Fruit fly (Drosophila melanogaster) whole organism, adult: ENCODE results near the gene gammaSnap2.

Experiments
- CG11617 ChIP-seq: fragments of 200-800 bp; sonication (Bioruptor generic); optimal IDR thresholded peaks from 2 replicates; lab custom pipeline; 2017; ENCODE audit warnings: mild to moderate bottlenecking, missing biosample characterization, missing genetic modification reagents, missing genetic modification characterization
- CG12768 ChIP-seq: fragments of 200-800 bp; sonication (Bioruptor generic); optimal IDR thresholded peaks from 2 replicates; lab custom pipeline; 2017; ENCODE audit warnings: missing biosample characterization, missing genetic modification characterization, mild to moderate bottlenecking, moderate library complexity, missing genetic modification reagents
- CG14711 ChIP-seq: fragments of 200-800 bp; sonication (Bioruptor generic); optimal IDR thresholded peaks from 2 replicates; lab custom pipeline; 2018; ENCODE audit warnings: missing biosample characterization, mild to moderate bottlenecking, missing genetic modification characterization, moderate library complexity
- CG1620 ChIP-seq: fragments of 200-800 bp; sonication (Bioruptor generic); optimal IDR thresholded peaks from 2 replicates; lab custom pipeline; 2016; ENCODE audit warnings: missing biosample characterization, missing genetic modification characterization
- CG33017 ChIP-seq: fragments of 200-800 bp; sonication (Bioruptor generic); optimal IDR thresholded peaks from 2 replicates; lab custom pipeline; 2018; ENCODE audit warnings: missing biosample characterization, mild to moderate bottlenecking, missing genetic modification characterization, moderate library complexity
- CG5204 ChIP-seq: fragments of 200-800 bp; sonication (Bioruptor generic); optimal IDR thresholded peaks from 2 replicates; lab custom pipeline; 2016; ENCODE audit warnings: missing biosample characterization, missing genetic modification characterization
- CG7045 ChIP-seq: fragments of 200-800 bp; sonication (Bioruptor generic); optimal IDR thresholded peaks from 2 replicates; lab custom pipeline; 2017; ENCODE audit warnings: missing biosample characterization, mild to moderate bottlenecking, missing genetic modification characterization
- CG7101 ChIP-seq: fragments of 200-800 bp; sonication (Bioruptor generic); optimal IDR thresholded peaks from 2 replicates; lab custom pipeline; 2018; ENCODE audit warnings: missing biosample characterization, mild to moderate bottlenecking, missing genetic modification characterization, moderate library complexity
- Clk ChIP-seq: fragments of 200-800 bp; sonication (Bioruptor generic); optimal IDR thresholded peaks from 2 replicates; lab custom pipeline; 2017; ENCODE audit warnings: missing biosample characterization, missing genetic modification characterization
- Crg-1 ChIP-seq: fragments of 200-800 bp; sonication (Bioruptor generic); optimal IDR thresholded peaks from 2 replicates; lab custom pipeline; 2016; ENCODE audit warnings: missing biosample characterization, missing genetic modification characterization
- Hr96 ChIP-seq: fragments of 200-800 bp; sonication (Bioruptor generic); optimal IDR thresholded peaks from 2 replicates; lab custom pipeline; 2016; ENCODE audit warnings: missing biosample characterization, missing genetic modification characterization
- Mnt ChIP-seq: fragments of 200-800 bp; sonication (Bioruptor generic); optimal IDR thresholded peaks from 2 replicates; lab custom pipeline; 2016; ENCODE audit warnings: missing biosample characterization, mild to moderate bottlenecking, missing genetic modification characterization
- bab1 ChIP-seq: fragments of 200-800 bp; sonication (Bioruptor generic); optimal IDR thresholded peaks from 3 replicates; lab custom pipeline; 2019; ENCODE audit warnings: missing biosample characterization, mild to moderate bottlenecking, missing genetic modification characterization, moderate library complexity
- cic ChIP-seq: fragments of 200-800 bp; sonication (Bioruptor generic); optimal IDR thresholded peaks from 2 replicates; lab custom pipeline; 2017; ENCODE audit warnings: missing biosample characterization, mild to moderate bottlenecking, missing genetic modification characterization, moderate library complexity
- cnc ChIP-seq, 2 experiments: fragments of >200 bp; optimal IDR thresholded peaks; 2 replicates each; lab custom pipeline; 2017
- kay ChIP-seq: fragments of 200-800 bp; sonication (Bioruptor generic); peaks from one replicate; lab custom pipeline; 2016; ENCODE audit warnings: missing biosample characterization, missing genetic modification characterization, borderline replicate concordance
- ovo ChIP-seq: fragments of 200-800 bp; sonication (Bioruptor generic); optimal IDR thresholded peaks from 2 replicates; lab custom pipeline; 2016; ENCODE audit warnings: missing biosample characterization, missing genetic modification characterization
- pad ChIP-seq: fragments of 200-800 bp; sonication (Bioruptor generic); optimal IDR thresholded peaks from 3 replicates; lab custom pipeline; 2017; ENCODE audit warnings: missing biosample characterization, missing genetic modification characterization, mild to moderate bottlenecking, moderate library complexity, missing genetic modification reagents
- tj ChIP-seq: fragments of 200-800 bp; sonication (Bioruptor generic); optimal IDR thresholded peaks from 3 replicates; lab custom pipeline; 2017; ENCODE audit warnings: missing biosample characterization, mild to moderate bottlenecking, missing genetic modification characterization, moderate library complexity
- toe ChIP-seq: fragments of 200-800 bp; sonication (Bioruptor generic); optimal IDR thresholded peaks from 2 replicates; lab custom pipeline; 2016; ENCODE audit warnings: missing biosample characterization, missing genetic modification characterization

Gene gammaSnap2

DNA sequence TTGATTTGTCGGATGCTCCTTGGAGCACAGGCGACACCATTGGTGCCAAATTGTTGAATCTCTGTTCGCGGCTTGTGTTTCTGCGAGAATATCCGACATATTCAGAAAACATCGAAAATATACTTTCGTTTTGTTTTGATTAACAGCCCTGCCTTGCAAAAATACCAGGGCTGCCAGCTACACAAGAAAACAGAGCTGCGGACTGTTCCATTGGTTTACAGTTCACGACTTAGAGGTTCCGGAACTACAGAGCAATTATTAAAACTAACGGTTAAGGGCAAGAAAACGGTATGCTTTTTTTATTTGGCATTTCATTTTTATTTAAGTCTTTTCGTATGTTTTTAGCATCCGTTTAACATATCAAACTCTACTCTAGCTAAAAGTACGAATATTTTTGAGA is 40.0 kb upstream of the gammaSnap2 start, which contains the start of gene CG6254:
TSS of gene CG6254 (minus strand) at position 169 of the 400 bp plus-strand sequence.
- TF ChIP-seq Crg-1 (peak; percentile 25), Clk (no peak), CG5204 (GFP tag; lab: Kevin White, UChicago) (peak; percentile 20), CG33017 (peak; percentile 38), kay (GFP tag; lab: Kevin White, UChicago) (no peak), Mnt (GFP tag; lab: Kevin White, UChicago) (no peak), CG12768 (no peak), CG7101 (tag; lab: Kevin White, UChicago) (peak; percentile 41), CG11617 (no peak), Hr96 (GFP tag; lab: Kevin White, UChicago) (no peak), cic (GFP tag; lab: Kevin White, UChicago) (no peak), tj (GFP tag; lab: Kevin White, UChicago) (no peak), CG7045 (GFP tag; lab: Kevin White, UChicago) (peak; percentile 27), cnc (optimal IDR thresholded peaks at IDR 0.05; lab: Kevin White, UChicago) (no peak), pad (peak; percentile 22), CG1620 (GFP tag; lab: Kevin White, UChicago) (peak; percentile 13), CG14711 (tag; lab: Kevin White, UChicago) (peak; percentile 43), toe (peak; percentile 62), ovo (GFP tag; lab: Kevin White, UChicago) (peak; percentile 88), bab1 (GFP tag; lab: Kevin White, UChicago) (peak; percentile 65)

DNA sequence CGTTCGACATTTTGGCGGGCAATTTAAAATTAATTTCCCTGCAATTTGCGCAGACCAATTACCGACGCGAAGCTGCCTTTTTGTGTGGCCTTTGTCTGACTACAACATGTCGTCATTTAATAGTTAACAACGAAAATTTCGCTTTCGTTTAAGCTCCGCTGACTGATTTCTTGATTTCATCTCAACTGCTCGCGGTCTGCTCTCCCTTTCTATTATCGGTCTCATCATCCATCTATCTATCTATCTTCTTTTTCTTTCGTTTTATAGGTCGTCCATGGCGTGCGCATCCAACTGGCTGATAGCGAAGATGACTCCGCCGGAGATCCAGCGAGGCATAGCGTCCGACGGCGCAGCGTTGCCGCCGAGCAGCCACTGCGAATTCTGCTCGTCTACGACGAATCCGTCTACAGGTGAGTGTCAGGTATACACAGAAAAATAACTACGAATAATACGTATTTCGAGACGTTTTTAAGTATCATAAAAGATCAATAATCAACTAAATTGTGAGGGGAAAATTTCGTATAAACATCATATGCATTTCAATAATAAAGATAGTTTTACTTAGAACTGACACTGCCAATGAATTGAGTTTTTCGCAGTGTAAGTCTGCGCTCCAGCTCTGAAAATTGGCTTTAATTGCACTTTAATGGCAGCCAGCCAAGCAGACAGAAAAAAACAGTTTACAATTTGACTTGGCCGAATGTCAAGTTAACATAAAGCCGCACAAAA is 32.9 kb upstream of the gammaSnap2 start:
- TF ChIP-seq CG11617 (no peak), CG7101 (tag; lab: Kevin White, UChicago) (no peak), CG5204 (GFP tag; lab: Kevin White, UChicago) (no peak), kay (GFP tag; lab: Kevin White, UChicago) (no peak), tj (GFP tag; lab: Kevin White, UChicago) (no peak), Hr96 (GFP tag; lab: Kevin White, UChicago) (no peak), bab1 (GFP tag; lab: Kevin White, UChicago) (no peak), Clk (no peak), CG7045 (GFP tag; lab: Kevin White, UChicago) (no peak), CG14711 (tag; lab: Kevin White, UChicago) (no peak), CG12768 (no peak), pad (no peak)

DNA sequence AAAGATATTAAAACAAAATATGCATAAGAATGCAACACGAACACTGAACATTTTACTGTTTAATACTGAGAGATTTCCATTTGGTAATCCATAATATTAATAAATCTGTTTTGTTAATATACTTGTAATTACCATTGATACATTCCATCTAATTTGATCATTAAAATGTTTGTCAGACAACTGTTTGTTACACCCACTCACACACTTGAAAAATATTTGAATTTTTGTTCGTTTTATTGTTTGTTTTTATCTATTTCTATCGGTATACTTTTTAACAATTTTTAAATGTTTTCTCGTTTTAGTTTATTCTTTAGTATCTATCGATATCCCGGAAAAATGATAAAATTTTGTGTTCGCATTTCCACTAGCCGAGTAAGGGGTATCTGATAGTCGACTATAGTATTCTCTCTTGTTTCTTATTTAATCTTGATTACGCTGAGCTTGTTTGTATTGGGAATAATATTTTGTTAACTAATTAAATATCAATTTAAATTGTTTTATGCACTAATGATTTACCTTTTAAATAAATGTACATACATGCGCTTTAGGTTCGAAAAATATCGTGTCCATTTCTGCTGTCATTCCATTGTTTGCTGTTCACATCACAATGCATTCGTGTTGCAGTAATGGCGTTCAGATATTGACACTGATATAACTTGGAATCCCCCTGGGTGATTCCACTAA is 30.8 kb upstream of the gammaSnap2 start, which contains the start of gene CG34303:
TSS of gene CG34303 (minus strand) at position 51 of the 684 bp plus-strand sequence.
- TF ChIP-seq CG11617: no peak
- TF ChIP-seq Hr96 (GFP tag; lab: Kevin White, UChicago): no peak
- no peak for TF ChIP-seq cnc (optimal IDR thresholded peaks at IDR 0.05; lab: Kevin White, UChicago)
- no peak for TF ChIP-seq CG33017
- TF ChIP-seq Clk: no peak
- no peak for TF ChIP-seq ovo (GFP tag; lab: Kevin White, UChicago)
- no peak for TF ChIP-seq bab1 (GFP tag; lab: Kevin White, UChicago)
- no peak for TF ChIP-seq cic (GFP tag; lab: Kevin White, UChicago)
- no peak for TF ChIP-seq CG5204 (GFP tag; lab: Kevin White, UChicago)
- no peak for TF ChIP-seq Mnt (GFP tag; lab: Kevin White, UChicago)
- no peak for TF ChIP-seq CG1620 (GFP tag; lab: Kevin White, UChicago)
- TF ChIP-seq CG12768: no peak
- no peak for TF ChIP-seq tj (GFP tag; lab: Kevin White, UChicago)
- no peak for TF ChIP-seq pad
- TF ChIP-seq toe: no peak
- TF ChIP-seq Crg-1: no peak
- TF ChIP-seq kay (GFP tag; lab: Kevin White, UChicago): no peak
- TF ChIP-seq CG7045 (GFP tag; lab: Kevin White, UChicago): no peak
- no peak for TF ChIP-seq CG14711 (tag; lab: Kevin White, UChicago)
- TF ChIP-seq CG7101 (tag; lab: Kevin White, UChicago): no peak

DNA sequence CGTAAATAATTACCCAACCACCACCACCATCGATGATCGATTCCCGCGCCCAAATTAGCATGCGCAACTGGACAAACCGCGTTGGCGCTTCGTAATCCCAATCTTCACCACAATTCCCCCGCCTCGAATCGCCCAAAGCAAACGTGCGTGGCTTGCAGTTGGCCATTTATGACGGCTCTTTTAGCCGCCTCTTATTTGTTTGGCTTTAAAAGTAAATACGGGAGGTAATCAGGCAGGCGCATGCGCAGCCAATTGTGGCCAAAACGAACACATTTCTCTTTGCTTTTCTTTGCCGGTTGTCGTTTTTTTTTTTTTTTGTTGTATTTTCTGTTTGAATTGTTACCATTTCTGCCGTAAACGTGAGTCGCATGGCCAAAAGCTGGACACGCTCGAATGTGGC is 29.4 kb upstream of the gammaSnap2 start:
- no peak for TF ChIP-seq ovo (GFP tag; lab: Kevin White, UChicago)
- TF ChIP-seq bab1 (GFP tag; lab: Kevin White, UChicago): no peak
- no peak for TF ChIP-seq Mnt (GFP tag; lab: Kevin White, UChicago)
- TF ChIP-seq kay (GFP tag; lab: Kevin White, UChicago): no peak
- no peak for TF ChIP-seq tj (GFP tag; lab: Kevin White, UChicago)
- TF ChIP-seq CG1620 (GFP tag; lab: Kevin White, UChicago): no peak
- TF ChIP-seq Hr96 (GFP tag; lab: Kevin White, UChicago): no peak
- no peak for TF ChIP-seq CG33017
- no peak for TF ChIP-seq cnc (optimal IDR thresholded peaks at IDR 0.05; lab: Kevin White, UChicago)
- TF ChIP-seq pad: no peak
- TF ChIP-seq CG5204 (GFP tag; lab: Kevin White, UChicago): no peak
- no peak for TF ChIP-seq CG14711 (tag; lab: Kevin White, UChicago)
- TF ChIP-seq cic (GFP tag; lab: Kevin White, UChicago): no peak
- no peak for TF ChIP-seq Clk
- no peak for TF ChIP-seq CG11617

DNA sequence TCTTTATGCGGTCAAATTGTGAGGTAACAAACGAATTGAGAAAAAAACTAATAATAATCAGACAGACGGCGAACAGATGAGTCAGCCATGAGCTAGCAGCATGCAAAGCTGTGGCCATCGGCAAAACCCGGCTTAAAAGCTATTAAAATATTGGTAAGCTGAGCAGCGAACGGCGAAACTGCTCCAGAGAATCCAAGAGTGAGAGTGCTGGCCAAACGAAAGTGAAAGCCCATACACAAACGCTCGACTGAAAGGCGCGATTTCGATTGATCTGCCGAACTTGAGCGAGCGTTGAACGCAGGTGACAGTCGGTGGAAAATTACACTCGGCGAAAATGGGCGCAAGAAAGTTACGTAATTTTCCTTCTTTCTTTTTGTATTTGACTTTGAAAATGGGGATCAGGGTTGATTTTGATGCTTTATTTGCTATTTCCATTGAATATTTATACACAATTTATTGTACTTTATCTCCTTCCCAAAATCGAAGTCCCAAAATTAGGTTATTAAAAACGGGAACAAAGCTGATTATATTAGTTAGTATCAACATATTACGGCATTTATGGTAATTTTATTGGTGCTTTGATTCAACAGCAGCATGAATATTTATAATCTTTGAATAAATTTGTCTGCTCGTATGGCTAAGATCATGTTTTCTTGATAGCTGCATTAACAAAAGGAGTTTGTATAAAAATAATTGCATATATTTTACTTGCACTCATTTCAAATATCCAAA is 28.6 kb upstream of the gammaSnap2 start:
- no peak for TF ChIP-seq CG33017
- TF ChIP-seq kay (GFP tag; lab: Kevin White, UChicago): no peak
- TF ChIP-seq pad: no peak
- no peak for TF ChIP-seq cnc (optimal IDR thresholded peaks at IDR 0.05; lab: Kevin White, UChicago)
- TF ChIP-seq toe: no peak
- no peak for TF ChIP-seq ovo (GFP tag; lab: Kevin White, UChicago)
- TF ChIP-seq CG14711 (tag; lab: Kevin White, UChicago): no peak
- no peak for TF ChIP-seq CG5204 (GFP tag; lab: Kevin White, UChicago)
- no peak for TF ChIP-seq Crg-1
- no peak for TF ChIP-seq CG7101 (tag; lab: Kevin White, UChicago)
- TF ChIP-seq cic (GFP tag; lab: Kevin White, UChicago): no peak
- no peak for TF ChIP-seq Hr96 (GFP tag; lab: Kevin White, UChicago)
- TF ChIP-seq Clk: no peak
- TF ChIP-seq CG12768: no peak
